Fruit fly (Drosophila melanogaster) whole organism, embryonic: ENCODE results near the gene DppIII.

Experiments
- CG10543 ChIP-seq: fragments of 200-800 bp; sonication (Bioruptor generic); optimal IDR thresholded peaks from 3 replicates; lab custom pipeline; 2017; ENCODE audit warnings: missing biosample characterization, mild to moderate bottlenecking, missing genetic modification characterization, moderate library complexity
- CG12942 ChIP-seq: fragments of 200-800 bp; sonication (Bioruptor generic); optimal IDR thresholded peaks from 3 replicates; lab custom pipeline; 2016; ENCODE audit warnings: missing biosample characterization, missing genetic modification characterization
- CG17829 ChIP-seq: fragments of 200-800 bp; optimal IDR thresholded peaks from 2 replicates; lab custom pipeline; 2019; ENCODE audit warnings: missing biosample characterization, mild to moderate bottlenecking, missing genetic modification characterization, moderate library complexity
- CG3163 ChIP-seq: fragments of 200-800 bp; sonication (Bioruptor generic); optimal IDR thresholded peaks from 3 replicates; lab custom pipeline; 2016; ENCODE audit warnings: missing biosample characterization, missing genetic modification characterization
- Max ChIP-seq: fragments of 200-800 bp; sonication (Bioruptor generic); optimal IDR thresholded peaks from 2 replicates; lab custom pipeline; 2016; ENCODE audit warnings: missing biosample characterization, mild to moderate bottlenecking, missing genetic modification characterization
- bsh ChIP-seq, 2 experiments: fragments of 200-800 bp; sonication (Bioruptor generic); optimal IDR thresholded peaks; 2 replicates each; lab custom pipeline; 2017 to 2018; ENCODE audit warnings: mild to moderate bottlenecking in 2 of 2, missing biosample characterization in 2 of 2, missing genetic modification characterization in 2 of 2, moderate library complexity in 1 of 2
- btn ChIP-seq: fragments of 200-800 bp; sonication (Bioruptor generic); optimal IDR thresholded peaks from 2 replicates; lab custom pipeline; 2016; ENCODE audit warnings: missing biosample characterization, missing genetic modification characterization
- esg ChIP-seq: fragments of 200-800 bp; sonication (Bioruptor generic); conservative IDR thresholded peaks from 2 replicates; pipeline ENCODE4 v1.3.6; 2022; ENCODE audit warnings: missing biosample characterization, missing genetic modification characterization
- sob ChIP-seq: fragments of 200-800 bp; sonication (Bioruptor generic); IDR thresholded peaks from 2 replicates; pipeline ENCODE4 v1.3.6; 2022; ENCODE audit warnings: missing biosample characterization, missing genetic modification characterization
- sr ChIP-seq: fragments of 200-800 bp; sonication (Bioruptor generic); IDR thresholded peaks from 3 replicates; pipeline ENCODE4 v1.3.6; 2022; ENCODE audit warnings: missing biosample characterization, missing genetic modification characterization
- vfl ChIP-seq: fragments of 200-800 bp; sonication (Bioruptor generic); optimal IDR thresholded peaks from 2 replicates; lab custom pipeline; 2016; ENCODE audit warnings: missing biosample characterization, missing genetic modification characterization
- vvl ChIP-seq: fragments of 200-800 bp; sonication (Bioruptor generic); IDR thresholded peaks from 2 replicates; pipeline ENCODE4 v1.3.6; 2022; ENCODE audit warnings: missing biosample characterization, missing genetic modification characterization

DNA sequence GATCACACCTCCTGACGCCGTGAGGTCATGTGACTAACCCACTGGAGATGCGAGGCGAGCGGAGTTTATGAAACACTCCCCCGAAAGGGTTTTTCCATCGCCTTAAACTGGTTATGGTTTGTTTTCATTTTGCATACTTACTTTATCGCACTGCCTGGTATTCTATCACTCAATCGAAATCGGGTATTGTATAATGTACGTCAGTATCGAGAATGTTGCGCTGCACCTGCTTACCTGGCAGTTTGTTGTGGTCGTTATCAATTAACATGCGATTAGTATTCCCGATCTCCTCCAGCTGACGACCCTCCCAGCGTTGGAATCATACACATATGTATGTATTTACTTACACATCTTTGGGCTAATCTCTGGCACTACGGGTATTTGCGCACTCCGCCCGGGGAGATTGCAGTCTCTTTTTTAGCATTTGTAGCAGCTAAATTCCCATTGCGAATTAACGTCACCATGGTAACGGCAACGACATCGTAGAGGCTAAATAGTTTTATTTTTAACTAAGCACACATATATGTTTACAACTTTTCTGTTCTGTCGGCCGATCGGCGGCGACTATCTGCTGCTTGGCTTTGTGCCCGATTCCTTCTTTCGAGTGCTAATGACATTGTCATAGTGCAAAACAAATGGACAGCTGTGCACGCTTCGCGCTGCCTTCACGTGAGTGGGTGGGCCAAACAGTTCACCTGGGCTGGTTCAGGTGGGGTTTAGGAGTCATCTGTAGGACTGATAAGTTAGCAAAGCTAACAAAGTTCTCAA, 8.9 kb downstream of the DppIII start:
- no peak for TF ChIP-seq Max (GFP tag; lab: Kevin White, UChicago)
- TF ChIP-seq sr (GFP tag; lab: Robert Waterston, UW): no peak
- TF ChIP-seq btn: no peak
- TF ChIP-seq esg (GFP tag; lab: Robert Waterston, UW): no peak
- no peak for TF ChIP-seq bsh (GFP tag; optimal IDR thresholded peaks at IDR 0.05; lab: Kevin White, UChicago)
- TF ChIP-seq CG10543 (GFP tag; lab: Kevin White, UChicago): peak; percentile 43
- no peak for TF ChIP-seq CG3163 (GFP tag; lab: Kevin White, UChicago)
- no peak for TF ChIP-seq vfl (GFP tag; lab: Kevin White, UChicago)
- no peak for TF ChIP-seq vvl
- no peak for TF ChIP-seq CG17829 (tag; lab: Kevin White, UChicago)
- no peak for TF ChIP-seq CG12942 (GFP tag; lab: Kevin White, UChicago)
- no peak for TF ChIP-seq sob (GFP tag; lab: Robert Waterston, UW)
